Worm (Caenorhabditis elegans) whole organism, L3 larva: ENCODE data around the gene clec-121.

Experiments used
- R02D3.7 ChIP-seq: fragments of 150-350 bp; optimal IDR thresholded peaks from 2 replicates; lab custom pipeline; 2014; ENCODE audit warnings: missing biosample characterization, missing genetic modification characterization
- aly-2 ChIP-seq: fragments of 150-350 bp; optimal IDR thresholded peaks from 2 replicates; lab custom pipeline; 2014; ENCODE audit warnings: missing biosample characterization, missing genetic modification characterization
- ama-1 ChIP-seq: fragments of 150-350 bp; optimal IDR thresholded peaks from 2 replicates; lab custom pipeline; 2018
- egl-27 ChIP-seq: sonication (generic microtip); optimal IDR thresholded peaks from 4 replicates; lab custom pipeline; 2017; ENCODE audit warnings: missing biosample characterization, missing genetic modification reagents, missing genetic modification characterization
- elt-3 ChIP-seq, 3 experiments: fragments of 150-350 bp in 1 of 3; sonication (generic microtip) in 2 of 3; optimal IDR thresholded peaks; 2 replicates in 2 of 3; 4 replicates in 1 of 3; lab custom pipeline; 2014 to 2017; ENCODE audit warnings: missing biosample characterization in 3 of 3, missing genetic modification characterization in 3 of 3
- eor-1 ChIP-seq, 2 experiments: fragments of 150-350 bp; optimal IDR thresholded peaks; 2 replicates each; lab custom pipeline; 2014 to 2018; ENCODE audit warnings: missing biosample characterization in 2 of 2, missing genetic modification characterization in 2 of 2
- hmg-11 ChIP-seq: sonication (generic microtip); optimal IDR thresholded peaks from 2 replicates; lab custom pipeline; 2016; ENCODE audit warnings: missing genetic modification characterization, missing compliant biosample characterization
- lin-15B ChIP-seq: fragments of 150-350 bp; optimal IDR thresholded peaks from 2 replicates; lab custom pipeline; 2014; ENCODE audit warnings: missing biosample characterization, missing genetic modification characterization
- mdl-1 ChIP-seq: fragments of 150-350 bp; optimal IDR thresholded peaks from 2 replicates; lab custom pipeline; 2014; ENCODE audit warnings: missing biosample characterization, missing genetic modification characterization
- nfya-1 ChIP-seq: sonication (generic microtip); optimal IDR thresholded peaks from 2 replicates; lab custom pipeline; 2017; ENCODE audit warnings: missing genetic modification characterization, mild to moderate bottlenecking, missing compliant biosample characterization, antibody characterized with exemption, moderate library complexity; ENCODE audit not compliant: insufficient read depth
- nhr-23 ChIP-seq: fragments of 150-350 bp; optimal IDR thresholded peaks from 2 replicates; lab custom pipeline; 2014; ENCODE audit warnings: missing biosample characterization, missing genetic modification reagents, missing genetic modification characterization
- snpc-4 ChIP-seq: fragments of 150-350 bp; optimal IDR thresholded peaks from 2 replicates; lab custom pipeline; 2014; ENCODE audit warnings: missing biosample characterization, missing genetic modification characterization
- zag-1 ChIP-seq: fragments of 150-350 bp; optimal IDR thresholded peaks from 2 replicates; lab custom pipeline; 2014; ENCODE audit warnings: missing biosample characterization, missing genetic modification characterization

- no peak for TF ChIP-seq snpc-4
- no peak for TF ChIP-seq lin-15B (tag; lab: Kevin White, UChicago)
- TF ChIP-seq eor-1 (tag; optimal IDR thresholded peaks at IDR 0.05; lab: Kevin White, UChicago), result no peak
- no peak for TF ChIP-seq mdl-1 (tag; lab: Kevin White, UChicago)
- no peak for TF ChIP-seq aly-2 (tag; lab: Kevin White, UChicago)
- no peak for TF ChIP-seq egl-27 (tag; lab: Kevin White, UChicago)
- no peak for TF ChIP-seq zag-1 (tag; lab: Kevin White, UChicago)
- TF ChIP-seq elt-3 (tag; optimal IDR thresholded peaks at IDR 0.05; lab: Kevin White, UChicago), result no peak
- no peak for TF ChIP-seq nfya-1 (tag; lab: Kevin White, UChicago)
- TF ChIP-seq nhr-23, result no peak
- no peak for TF ChIP-seq R02D3.7 (tag; lab: Kevin White, UChicago)
- TF ChIP-seq hmg-11 (tag; lab: Kevin White, UChicago), result no peak
- no peak for TF ChIP-seq ama-1 (lab: Kevin White, UChicago)
Observed at ce11 chrII:3071012-3071749, 30.9 kb upstream of the clec-121 start, which contains the start of gene Y25C1A.7.
